Fruit fly (Drosophila melanogaster) whole organism, embryonic: ENCODE data around the gene CG4456.

Experiments used
- BEAF-32 ChIP-seq: fragments of 200-800 bp; sonication (Bioruptor generic); optimal IDR thresholded peaks from 3 replicates; lab custom pipeline; 2017; ENCODE audit warnings: missing biosample characterization, missing genetic modification characterization, mild to moderate bottlenecking, moderate library complexity, missing genetic modification reagents
- Blimp-1 ChIP-seq: fragments of 200-800 bp; sonication (Bioruptor generic); optimal IDR thresholded peaks from 3 replicates; lab custom pipeline; 2018; ENCODE audit warnings: missing biosample characterization, missing genetic modification characterization, mild to moderate bottlenecking, moderate library complexity, missing genetic modification reagents
- CG1024 ChIP-seq: fragments of 200-800 bp; sonication (Bioruptor generic); IDR thresholded peaks from 2 replicates; pipeline ENCODE4 v1.3.6; 2022; ENCODE audit warnings: missing biosample characterization, missing genetic modification characterization
- CG13287 ChIP-seq: fragments of 200-800 bp; sonication (Bioruptor generic); IDR thresholded peaks from 2 replicates; pipeline ENCODE4 v1.3.6; 2022; ENCODE audit warnings: missing biosample characterization, missing genetic modification characterization; ENCODE audit not compliant: partially characterized antibody
- CG13894 ChIP-seq: fragments of 200-800 bp; sonication (Bioruptor generic); optimal IDR thresholded peaks from 3 replicates; lab custom pipeline; 2018; ENCODE audit warnings: missing biosample characterization, mild to moderate bottlenecking, missing genetic modification characterization, moderate library complexity
- CG14860 ChIP-seq: fragments of 200-800 bp; sonication (Bioruptor generic); IDR thresholded peaks from 3 replicates; pipeline ENCODE4 v1.3.6; 2022; ENCODE audit warnings: missing biosample characterization, missing genetic modification characterization; ENCODE audit not compliant: partially characterized antibody
- CG15479 ChIP-seq: fragments of 200-800 bp; sonication (Bioruptor generic); optimal IDR thresholded peaks from 3 replicates; lab custom pipeline; 2019; ENCODE audit warnings: missing biosample characterization, mild to moderate bottlenecking, missing genetic modification characterization, moderate library complexity
- CG15601 ChIP-seq: fragments of 200-800 bp; sonication (Bioruptor generic); optimal IDR thresholded peaks from 3 replicates; lab custom pipeline; 2019; ENCODE audit warnings: missing biosample characterization, mild to moderate bottlenecking, missing genetic modification characterization, moderate library complexity
- CG1603 ChIP-seq: fragments of 200-800 bp; sonication (Bioruptor generic); optimal IDR thresholded peaks from 2 replicates; lab custom pipeline; 2019; ENCODE audit warnings: missing biosample characterization, mild to moderate bottlenecking, missing genetic modification characterization, moderate library complexity
- CG1832 ChIP-seq: fragments of 200-800 bp; sonication (Bioruptor generic); optimal IDR thresholded peaks from 2 replicates; lab custom pipeline; 2017; ENCODE audit warnings: missing biosample characterization, mild to moderate bottlenecking, missing genetic modification characterization, inconsistent platforms
- CG2199 ChIP-seq: fragments of 200-800 bp; sonication (Bioruptor generic); IDR thresholded peaks from 3 replicates; pipeline ENCODE4 v1.3.6; 2022; ENCODE audit warnings: missing biosample characterization, missing genetic modification characterization
- CG30020 ChIP-seq: fragments of 200-800 bp; optimal IDR thresholded peaks from 2 replicates; lab custom pipeline; 2019; ENCODE audit warnings: missing biosample characterization, mild to moderate bottlenecking, missing genetic modification characterization, moderate library complexity
- CG34224 ChIP-seq: fragments of 200-800 bp; sonication (Bioruptor generic); IDR thresholded peaks from 3 replicates; pipeline ENCODE4 v1.3.6; 2022; ENCODE audit warnings: missing biosample characterization, missing genetic modification characterization; ENCODE audit not compliant: partially characterized antibody
- CG6791 ChIP-seq: fragments of 200-800 bp; sonication (Bioruptor generic); IDR thresholded peaks from 3 replicates; pipeline ENCODE4 v1.3.6; 2022; ENCODE audit warnings: missing biosample characterization, missing genetic modification characterization; ENCODE audit not compliant: partially characterized antibody
- CG8281 ChIP-seq: fragments of 200-800 bp; sonication (Bioruptor generic); optimal IDR thresholded peaks from 2 replicates; lab custom pipeline; 2018; ENCODE audit warnings: missing biosample characterization, mild to moderate bottlenecking, missing genetic modification characterization, moderate library complexity
- Dip3 ChIP-seq: fragments of 200-800 bp; sonication (Bioruptor generic); optimal IDR thresholded peaks from 3 replicates; lab custom pipeline; 2016; ENCODE audit warnings: missing biosample characterization, missing genetic modification characterization
- Dll ChIP-seq: fragments of 200-800 bp; sonication (Bioruptor generic); IDR thresholded peaks from 4 replicates; pipeline ENCODE4 v1.3.6; 2022; ENCODE audit warnings: missing biosample characterization, missing genetic modification characterization; ENCODE audit not compliant: partially characterized antibody
- Elba2 ChIP-seq: fragments of 200-800 bp; sonication (Bioruptor generic); optimal IDR thresholded peaks from 3 replicates; lab custom pipeline; 2016; ENCODE audit warnings: missing biosample characterization, missing genetic modification characterization
- MBD-R2 ChIP-seq: fragments of 200-800 bp; sonication (Bioruptor generic); IDR thresholded peaks from 2 replicates; pipeline ENCODE4 v1.3.6; 2022; ENCODE audit warnings: missing biosample characterization, missing genetic modification characterization
- Opbp ChIP-seq: fragments of 200-800 bp; sonication (Bioruptor generic); IDR thresholded peaks from 3 replicates; pipeline ENCODE4 v1.3.6; 2022; ENCODE audit warnings: missing biosample characterization, missing genetic modification characterization; ENCODE audit not compliant: partially characterized antibody
- Pdp1 ChIP-seq, 2 experiments: fragments of 200-800 bp; sonication (Bioruptor generic); optimal IDR thresholded peaks; 3 replicates each; lab custom pipeline; 2016; ENCODE audit warnings: missing biosample characterization in 2 of 2, missing genetic modification characterization in 2 of 2, mild to moderate bottlenecking in 1 of 2, moderate library complexity in 1 of 2
- Rfx ChIP-seq: fragments of 200-800 bp; sonication (Bioruptor generic); IDR thresholded peaks from 2 replicates; pipeline ENCODE4 v1.3.6; 2022; ENCODE audit warnings: missing biosample characterization, missing genetic modification characterization
- Scr ChIP-seq: fragments of 200-800 bp; sonication (Bioruptor generic); IDR thresholded peaks from 2 replicates; pipeline ENCODE4 v1.3.6; 2022; ENCODE audit warnings: missing biosample characterization, missing genetic modification characterization; ENCODE audit not compliant: partially characterized antibody
- YL-1 ChIP-seq: fragments of 200-800 bp; sonication (Bioruptor generic); optimal IDR thresholded peaks from 3 replicates; lab custom pipeline; 2017; ENCODE audit warnings: missing biosample characterization, mild to moderate bottlenecking, missing genetic modification characterization
- abd-A ChIP-seq: fragments of 200-800 bp; sonication (Bioruptor generic); optimal IDR thresholded peaks from 3 replicates; lab custom pipeline; 2019; ENCODE audit warnings: missing biosample characterization, mild to moderate bottlenecking, missing genetic modification characterization, moderate library complexity
- ac ChIP-seq: fragments of 200-800 bp; sonication (Bioruptor generic); optimal IDR thresholded peaks from 3 replicates; lab custom pipeline; 2017; ENCODE audit warnings: missing biosample characterization, mild to moderate bottlenecking, missing genetic modification characterization
- amos ChIP-seq: fragments of 200-800 bp; sonication (Bioruptor generic); IDR thresholded peaks from 2 replicates; pipeline ENCODE4 v1.3.6; 2022; ENCODE audit warnings: missing biosample characterization, missing genetic modification characterization; ENCODE audit not compliant: partially characterized antibody
- ase ChIP-seq: fragments of 200-800 bp; sonication (Bioruptor generic); IDR thresholded peaks from 3 replicates; pipeline ENCODE4 v1.3.6; 2022; ENCODE audit warnings: missing biosample characterization, missing genetic modification characterization
- bbx ChIP-seq: fragments of 200-800 bp; sonication (Bioruptor generic); IDR thresholded peaks from 2 replicates; pipeline ENCODE4 v1.3.6; 2022; ENCODE audit warnings: missing biosample characterization, missing genetic modification characterization; ENCODE audit not compliant: partially characterized antibody
- eyg ChIP-seq: fragments of 200-800 bp; sonication (Bioruptor generic); optimal IDR thresholded peaks from 3 replicates; lab custom pipeline; 2016; ENCODE audit warnings: missing biosample characterization, missing genetic modification characterization
- fd96Cb ChIP-seq: fragments of 200-800 bp; sonication (Bioruptor generic); optimal IDR thresholded peaks from 2 replicates; lab custom pipeline; 2018; ENCODE audit warnings: missing biosample characterization, mild to moderate bottlenecking, missing genetic modification characterization, moderate library complexity
- insv ChIP-seq, 2 experiments: fragments of 200-800 bp; sonication (Bioruptor generic); optimal IDR thresholded peaks; 3 replicates each; lab custom pipeline; 2016 to 2018; ENCODE audit warnings: missing biosample characterization in 2 of 2, missing genetic modification characterization in 2 of 2
- mld ChIP-seq: fragments of 200-800 bp; sonication (Bioruptor generic); IDR thresholded peaks from 3 replicates; pipeline ENCODE4 v1.3.6; 2022; ENCODE audit warnings: missing biosample characterization, missing genetic modification characterization; ENCODE audit not compliant: partially characterized antibody
- nmo ChIP-seq: fragments of 200-800 bp; sonication (Bioruptor generic); optimal IDR thresholded peaks from 2 replicates; lab custom pipeline; 2018; ENCODE audit warnings: missing biosample characterization, mild to moderate bottlenecking, missing genetic modification characterization, moderate library complexity
- prd ChIP-seq, 3 experiments: fragments of >200 bp in 2 of 3; fragments of 200-800 bp in 1 of 3; sonication (Bioruptor generic) in 1 of 3; optimal IDR thresholded peaks in 2 of 3; IDR thresholded peaks in 1 of 3; 2 replicates in 2 of 3; 3 replicates in 1 of 3; pipeline versions ENCODE4 v1.3.6 to Lab custom; 2017 to 2022; ENCODE audit warnings: missing biosample characterization in 1 of 3, missing genetic modification characterization in 1 of 3
- psq ChIP-seq: fragments of 200-800 bp; sonication (Bioruptor generic); optimal IDR thresholded peaks from 2 replicates; lab custom pipeline; 2017; ENCODE audit warnings: missing biosample characterization, missing genetic modification characterization
- sna ChIP-seq: fragments of 200-800 bp; sonication (Bioruptor generic); IDR thresholded peaks from 2 replicates; pipeline ENCODE4 v1.3.6; 2022; ENCODE audit warnings: missing biosample characterization, missing genetic modification characterization; ENCODE audit not compliant: partially characterized antibody
- tup ChIP-seq: fragments of 200-800 bp; sonication (Bioruptor generic); optimal IDR thresholded peaks from 2 replicates; lab custom pipeline; 2016; ENCODE audit warnings: missing biosample characterization, mild to moderate bottlenecking, missing genetic modification characterization, moderate library complexity
- wor ChIP-seq: fragments of 200-800 bp; sonication (Bioruptor generic); IDR thresholded peaks from 2 replicates; pipeline ENCODE4 v1.3.6; 2022; ENCODE audit warnings: missing biosample characterization, missing genetic modification characterization

The CG4456 gene

DNA sequence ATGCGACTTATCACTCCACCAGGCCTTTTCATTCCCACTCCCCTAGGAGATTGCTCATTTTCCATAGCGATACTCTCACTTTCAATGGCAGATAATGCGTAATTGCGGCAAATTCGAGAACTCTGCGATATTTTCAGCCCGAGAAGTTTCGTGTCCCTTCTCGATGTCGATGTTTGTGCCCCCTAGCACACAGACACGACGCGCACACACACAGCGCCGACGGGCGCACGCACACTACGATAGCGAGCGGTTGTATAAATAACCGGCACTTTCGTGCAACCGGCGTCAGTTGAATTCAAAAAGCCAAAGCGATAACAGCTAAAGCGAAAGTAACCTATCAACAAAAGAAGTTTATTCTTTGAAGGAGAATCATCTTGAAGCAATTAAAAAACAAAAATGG is 9.1 kb downstream of the CG4456 start, which contains the start of gene Hsp23 (continued):
- peak; percentile 44 for TF ChIP-seq Scr (GFP tag; lab: Robert Waterston, UW)
- no peak for TF ChIP-seq Dip3 (GFP tag; lab: Kevin White, UChicago)
- no peak for TF ChIP-seq YL-1 (GFP tag; lab: Kevin White, UChicago)
- peak in 1 of 2 experiments; percentile 40 for TF ChIP-seq Pdp1 (GFP tag; optimal IDR thresholded peaks at IDR 0.05; lab: Kevin White, UChicago)
- TF ChIP-seq psq (GFP tag; lab: Kevin White, UChicago): no peak
- TF ChIP-seq MBD-R2 (GFP tag; lab: Robert Waterston, UW): 0 out of 2 replicates have a peak, but pooled peaks have one; percentile 9
- TF ChIP-seq CG13894 (tag; lab: Kevin White, UChicago): peak; percentile 45
- TF ChIP-seq CG14860 (GFP tag; lab: Robert Waterston, UW): no peak
- no peak for TF ChIP-seq eyg (GFP tag; lab: Kevin White, UChicago)
- peak in 1 of 2 experiments; percentile 40 for TF ChIP-seq insv (GFP tag; optimal IDR thresholded peaks at IDR 0.05; lab: Kevin White, UChicago)
- TF ChIP-seq CG1832 (GFP tag; lab: Kevin White, UChicago): no peak
- TF ChIP-seq Opbp (GFP tag; lab: Robert Waterston, UW): peak; percentile 54; the same call in 2 of the 3 replicates
- TF ChIP-seq wor (GFP tag; lab: Robert Waterston, UW): no peak
- TF ChIP-seq CG15479 (GFP tag; lab: Kevin White, UChicago): peak; percentile 97
- TF ChIP-seq CG15601 (tag; lab: Kevin White, UChicago): peak; percentile 41
- TF ChIP-seq Blimp-1 (GFP tag; lab: Kevin White, UChicago): peak; percentile 68
- TF ChIP-seq CG34224 (GFP tag; lab: Robert Waterston, UW): peak; percentile 30; the same call in 1 of the 3 replicates
- TF ChIP-seq CG2199 (GFP tag; lab: Robert Waterston, UW): peak; percentile 50; the same call in 1 of the 3 replicates
- no peak for TF ChIP-seq CG8281 (tag; lab: Kevin White, UChicago)
- peak; percentile 24; the same call in 1 of the 2 replicates for TF ChIP-seq Rfx (GFP tag; lab: Robert Waterston, UW)
- no peak for TF ChIP-seq CG1024
- TF ChIP-seq ac: no peak
- TF ChIP-seq amos (GFP tag; lab: Robert Waterston, UW): peak; percentile 37; the same call in 1 of the 2 replicates
- TF ChIP-seq sna: peak; percentile 38; the same call in 1 of the 2 replicates
- TF ChIP-seq mld (GFP tag; lab: Robert Waterston, UW): 0 out of 3 replicates have a peak, but pooled peaks have one; percentile 15
- no peak for TF ChIP-seq prd (optimal IDR thresholded peaks at IDR 0.05; lab: Kevin White, UChicago)
- no peak for TF ChIP-seq prd (GFP tag; IDR thresholded peaks at IDR 0.05; lab: Robert Waterston, UW)
- TF ChIP-seq BEAF-32 (GFP tag; lab: Kevin White, UChicago): peak; percentile 27
- TF ChIP-seq abd-A: peak; percentile 51
- TF ChIP-seq CG13287 (GFP tag; lab: Robert Waterston, UW): peak; percentile 51; the same call in 1 of the 2 replicates
- peak; percentile 57; the same call in 2 of the 3 replicates for TF ChIP-seq CG6791 (GFP tag; lab: Robert Waterston, UW)
- TF ChIP-seq bbx (GFP tag; lab: Robert Waterston, UW): peak; percentile 37; the same call in 1 of the 2 replicates
- TF ChIP-seq CG1603: peak; percentile 9
- TF ChIP-seq Dll (GFP tag; lab: Robert Waterston, UW): peak; percentile 39; the same call in 1 of the 4 replicates
- no peak for TF ChIP-seq Elba2 (GFP tag; lab: Kevin White, UChicago)
- no peak for TF ChIP-seq ase
- no peak for TF ChIP-seq nmo (GFP tag; lab: Kevin White, UChicago)
- TF ChIP-seq fd96Cb: no peak
- TF ChIP-seq tup (GFP tag; lab: Kevin White, UChicago): no peak
- peak; percentile 21 for TF ChIP-seq CG30020
